Worm (Caenorhabditis elegans): ENCODE data around the gene ipla-3.

Gene ipla-3

ce11 chrV:20693968-20694367, 35.1 kb downstream of the ipla-3 start:
- no peak for TF ChIP-seq mel-28 (tag; optimal IDR thresholded peaks at IDR 0.05; ENCODE audit: borderline replicate concordance)
- TF ChIP-seq mxl-1 (tag; optimal IDR thresholded peaks at IDR 0.05), result peak; percentile 55
- TF ChIP-seq die-1 (tag; optimal IDR thresholded peaks at IDR 0.05), result peak; percentile 77
- TF ChIP-seq somi-1 (GFP tag; optimal IDR thresholded peaks at IDR 0.05), result peak; percentile 80
- peak; percentile 33 for TF ChIP-seq hlh-12 (tag; optimal IDR thresholded peaks at IDR 0.05)
- TF ChIP-seq attf-6 (GFP tag; IDR thresholded peaks at IDR 0.05), result 0 out of 2 replicates have a peak, but pooled peaks have one; percentile 18
- TF ChIP-seq bed-1 (GFP tag; IDR thresholded peaks at IDR 0.05), result no peak
- TF ChIP-seq ceh-79 (tag; optimal IDR thresholded peaks at IDR 0.05), result peak; percentile 2
- peak; percentile 87 for TF ChIP-seq zim-3 (tag; optimal IDR thresholded peaks at IDR 0.05)
- TF ChIP-seq attf-3 (GFP tag; conservative IDR thresholded peaks at IDR 0.05), result peak; percentile 46; the same call in 1 of the 2 replicates
- peak; percentile 47 for TF ChIP-seq attf-5 (GFP tag; optimal IDR thresholded peaks at IDR 0.05)
- no peak for TF ChIP-seq F55B11.4 (tag; optimal IDR thresholded peaks at IDR 0.05; ENCODE audit: borderline replicate concordance, insufficient read depth)
- peak; percentile 72; the same call in 1 of the 2 replicates for TF ChIP-seq Y95B8A.8 (GFP tag; IDR thresholded peaks at IDR 0.05)
- TF ChIP-seq aptf-2 (GFP tag; conservative IDR thresholded peaks at IDR 0.05), result no peak
- peak; percentile 35; the same call in 1 of the 2 replicates for TF ChIP-seq ceh-100 (GFP tag; IDR thresholded peaks at IDR 0.05)
- TF ChIP-seq Y53F4B.3 (GFP tag; IDR thresholded peaks at IDR 0.05), result no peak
- no peak for TF ChIP-seq B0019.2 (GFP tag; conservative IDR thresholded peaks at IDR 0.05)
- peak; percentile 63 for TF ChIP-seq lir-1 (GFP tag; conservative IDR thresholded peaks at IDR 0.05)
- no peak for TF ChIP-seq nfya-2 (GFP tag; IDR thresholded peaks at IDR 0.05)
- TF ChIP-seq fkh-3 (tag; optimal IDR thresholded peaks at IDR 0.05), result peak; percentile 38
- no peak for TF ChIP-seq pha-4 (tag; optimal IDR thresholded peaks at IDR 0.05)
- peak; percentile 36 for TF ChIP-seq ztf-26 (tag; optimal IDR thresholded peaks at IDR 0.05)
- TF ChIP-seq egl-18 (GFP tag; IDR thresholded peaks at IDR 0.05), result no peak
- TF ChIP-seq madf-8 (GFP tag; conservative IDR thresholded peaks at IDR 0.05), result no peak
- TF ChIP-seq Y53G8AR.9 (GFP tag; conservative IDR thresholded peaks at IDR 0.05), result peak; percentile 75; the same call in 1 of the 2 replicates
- TF ChIP-seq hrde-1 (tag; optimal IDR thresholded peaks at IDR 0.05; ENCODE audit: borderline replicate concordance), result peak; percentile 38
- TF ChIP-seq Y67H2A.10 (GFP tag; conservative IDR thresholded peaks at IDR 0.05), result no peak
- TF ChIP-seq ceh-40 (GFP tag; IDR thresholded peaks at IDR 0.05), result peak; percentile 81
- no peak for TF ChIP-seq C17E4.6 (GFP tag; IDR thresholded peaks at IDR 0.05)
- TF ChIP-seq snpc-4 (GFP tag; optimal IDR thresholded peaks at IDR 0.05), result peak; percentile 22
- TF ChIP-seq snpc-4 (tag; optimal IDR thresholded peaks at IDR 0.05), result peak in 3 of 4 experiments; percentile 13 to 73 (median 71)
- 0 out of 2 replicates have a peak, but pooled peaks have one; percentile 24 for TF ChIP-seq ztf-28 (GFP tag; IDR thresholded peaks at IDR 0.05)
- TF ChIP-seq nhr-120 (GFP tag; IDR thresholded peaks at IDR 0.05), result 0 out of 2 replicates have a peak, but pooled peaks have one; percentile 36
- no peak for TF ChIP-seq T26A5.8 (tag; optimal IDR thresholded peaks at IDR 0.05)
- peak; percentile 67 for TF ChIP-seq sptf-2 (GFP tag; optimal IDR thresholded peaks at IDR 0.05)
- no peak for TF ChIP-seq F22D6.2 (tag; optimal IDR thresholded peaks at IDR 0.05)
- TF ChIP-seq K12H6.12 (tag; optimal IDR thresholded peaks at IDR 0.05), result peak; percentile 33
- TF ChIP-seq nhr-90 (tag; optimal IDR thresholded peaks at IDR 0.05), result peak; percentile 74
- peak; percentile 33 for TF ChIP-seq F23B12.7 (tag; optimal IDR thresholded peaks at IDR 0.05; ENCODE audit: insufficient read depth)
- TF ChIP-seq unc-130 (GFP tag; optimal IDR thresholded peaks at IDR 0.05), result no peak
- TF ChIP-seq let-526 (GFP tag; IDR thresholded peaks at IDR 0.05), result no peak
- TF ChIP-seq cebp-1 (GFP tag; IDR thresholded peaks at IDR 0.05), result no peak
- TF ChIP-seq cebp-1 (tag; optimal IDR thresholded peaks at IDR 0.05), result peak; percentile 63
- TF ChIP-seq xnd-1 (tag; optimal IDR thresholded peaks at IDR 0.05), result no peak
- peak; percentile 40 for TF ChIP-seq nhr-179 (tag; optimal IDR thresholded peaks at IDR 0.05)
- no peak for TF ChIP-seq nhr-27 (tag; optimal IDR thresholded peaks at IDR 0.05)
- no peak for TF ChIP-seq Y79H2A.3 (GFP tag; conservative IDR thresholded peaks at IDR 0.05)
- peak; percentile 59 for TF ChIP-seq ceh-27 (GFP tag; optimal IDR thresholded peaks at IDR 0.05)
- TF ChIP-seq ztf-22 (GFP tag; optimal IDR thresholded peaks at IDR 0.05), result peak; percentile 11
